Worm (Caenorhabditis elegans) whole organism, L2 larva: ENCODE measurements around the gene ttr-24.
A peak's percentile ranks its signal among the peaks of the same experiment; 100 is the strongest.

Experiments
- C34F6.9 ChIP-seq: fragments of 150-350 bp; optimal IDR thresholded peaks from 2 replicates; lab custom pipeline; 2014; ENCODE audit warnings: missing biosample characterization, missing genetic modification characterization
- F13H6.1 ChIP-seq: sonication (generic microtip); optimal IDR thresholded peaks from 2 replicates; lab custom pipeline; 2016; ENCODE audit warnings: missing genetic modification characterization, missing compliant biosample characterization
- R02D3.7 ChIP-seq: fragments of 150-350 bp; optimal IDR thresholded peaks from 2 replicates; lab custom pipeline; 2014; ENCODE audit warnings: missing biosample characterization, missing genetic modification characterization
- ZK546.5 ChIP-seq: sonication (generic microtip); optimal IDR thresholded peaks from 2 replicates; lab custom pipeline; 2017; ENCODE audit warnings: missing biosample characterization, missing genetic modification characterization
- aly-2 ChIP-seq: fragments of 150-350 bp; optimal IDR thresholded peaks from 2 replicates; lab custom pipeline; 2014; ENCODE audit warnings: missing biosample characterization, missing genetic modification characterization
- ama-1 ChIP-seq: fragments of 150-350 bp; optimal IDR thresholded peaks from 2 replicates; lab custom pipeline; 2018; ENCODE audit warnings: inconsistent platforms
- ceh-82 ChIP-seq: fragments of 150-350 bp; optimal IDR thresholded peaks from 2 replicates; lab custom pipeline; 2014; ENCODE audit warnings: missing biosample characterization, missing genetic modification characterization
- crh-2 ChIP-seq: sonication (generic microtip); optimal IDR thresholded peaks from 2 replicates; lab custom pipeline; 2017; ENCODE audit warnings: missing biosample characterization, missing genetic modification characterization
- egl-27 ChIP-seq: sonication (generic microtip); optimal IDR thresholded peaks from 3 replicates; lab custom pipeline; 2017; ENCODE audit warnings: missing biosample characterization, missing genetic modification reagents, missing genetic modification characterization
- fos-1 ChIP-seq: fragments of 150-350 bp; optimal IDR thresholded peaks from 2 replicates; lab custom pipeline; 2014; ENCODE audit warnings: missing biosample characterization, missing genetic modification characterization
- gmeb-1 ChIP-seq: fragments of 150-350 bp; optimal IDR thresholded peaks from 2 replicates; lab custom pipeline; 2014; ENCODE audit warnings: missing biosample characterization, missing genetic modification characterization
- lin-11 ChIP-seq: fragments of 150-350 bp; sonication (generic microtip); optimal IDR thresholded peaks from 2 replicates; lab custom pipeline; 2014; ENCODE audit warnings: missing biosample characterization, missing genetic modification characterization, inconsistent platforms, mixed read lengths
- lin-13 ChIP-seq: fragments of 150-350 bp; optimal IDR thresholded peaks from 2 replicates; lab custom pipeline; 2014; ENCODE audit warnings: missing biosample characterization, missing genetic modification reagents, missing genetic modification characterization
- lin-39 ChIP-seq: fragments of 150-350 bp; optimal IDR thresholded peaks from 2 replicates; lab custom pipeline; 2014; ENCODE audit warnings: missing biosample characterization, missing genetic modification reagents, missing genetic modification characterization
- lsy-2 ChIP-seq, 2 experiments: fragments of 150-350 bp in 1 of 2; sonication (generic microtip) in 1 of 2; optimal IDR thresholded peaks; 2 replicates each; lab custom pipeline; 2014 to 2017; ENCODE audit warnings: missing biosample characterization in 2 of 2, missing genetic modification characterization in 2 of 2
- mab-5 ChIP-seq: fragments of 150-350 bp; optimal IDR thresholded peaks from 2 replicates; lab custom pipeline; 2014; ENCODE audit warnings: missing biosample characterization, missing genetic modification characterization
- nhr-11 ChIP-seq: fragments of 150-350 bp; optimal IDR thresholded peaks from 2 replicates; lab custom pipeline; 2014; ENCODE audit warnings: missing biosample characterization, missing genetic modification characterization
- nhr-12 ChIP-seq: fragments of 150-350 bp; optimal IDR thresholded peaks from 2 replicates; lab custom pipeline; 2014; ENCODE audit warnings: missing biosample characterization, missing genetic modification characterization
- nhr-129 ChIP-seq: fragments of 150-350 bp; optimal IDR thresholded peaks from 2 replicates; lab custom pipeline; 2014; ENCODE audit warnings: missing biosample characterization, missing genetic modification characterization
- nhr-21 ChIP-seq: fragments of 150-350 bp; optimal IDR thresholded peaks from 2 replicates; lab custom pipeline; 2014; ENCODE audit warnings: missing biosample characterization, missing genetic modification characterization
- nhr-237 ChIP-seq: fragments of 150-350 bp; optimal IDR thresholded peaks from 2 replicates; lab custom pipeline; 2014; ENCODE audit warnings: missing biosample characterization, missing genetic modification characterization
- nhr-25 ChIP-seq: fragments of 150-350 bp; sonication (generic microtip); optimal IDR thresholded peaks from 3 replicates; lab custom pipeline; 2014; ENCODE audit warnings: missing biosample characterization, missing genetic modification characterization
- nhr-6 ChIP-seq: fragments of 150-350 bp; optimal IDR thresholded peaks from 2 replicates; lab custom pipeline; 2014; ENCODE audit warnings: missing biosample characterization, missing genetic modification characterization
- nhr-77 ChIP-seq: fragments of 150-350 bp; optimal IDR thresholded peaks from 2 replicates; lab custom pipeline; 2014; ENCODE audit warnings: missing biosample characterization, missing genetic modification characterization
- peb-1 ChIP-seq: fragments of 150-350 bp; optimal IDR thresholded peaks from 2 replicates; lab custom pipeline; 2014; ENCODE audit warnings: missing biosample characterization, missing genetic modification characterization
- sem-4 ChIP-seq: fragments of 150-350 bp; optimal IDR thresholded peaks from 2 replicates; lab custom pipeline; 2014; ENCODE audit warnings: missing biosample characterization, missing genetic modification reagents, missing genetic modification characterization
- sma-3 ChIP-seq: sonication (generic microtip); optimal IDR thresholded peaks from 2 replicates; lab custom pipeline; 2016; ENCODE audit warnings: missing genetic modification reagents, missing genetic modification characterization, missing compliant biosample characterization
- sma-9 ChIP-seq, 2 experiments: fragments of 150-350 bp in 1 of 2; sonication (generic microtip) in 1 of 2; optimal IDR thresholded peaks; 2 replicates each; lab custom pipeline; 2014 to 2016; ENCODE audit warnings: missing genetic modification characterization in 2 of 2, mild to moderate bottlenecking in 1 of 2, missing biosample characterization in 1 of 2, missing compliant biosample characterization in 1 of 2, missing genetic modification reagents in 1 of 2, moderate library complexity in 1 of 2
- snpc-4 ChIP-seq: fragments of 150-350 bp; optimal IDR thresholded peaks from 2 replicates; lab custom pipeline; 2014; ENCODE audit warnings: missing biosample characterization, missing genetic modification characterization
- unc-39 ChIP-seq: fragments of 150-350 bp; optimal IDR thresholded peaks from 2 replicates; lab custom pipeline; 2014; ENCODE audit warnings: missing biosample characterization, missing genetic modification characterization
- unc-55 ChIP-seq: fragments of 150-350 bp; sonication (generic microtip); optimal IDR thresholded peaks from 3 replicates; lab custom pipeline; 2014; ENCODE audit warnings: missing biosample characterization, missing genetic modification reagents, missing genetic modification characterization
- unc-62 ChIP-seq: fragments of 150-350 bp; optimal IDR thresholded peaks from 2 replicates; lab custom pipeline; 2014; ENCODE audit warnings: missing biosample characterization, missing genetic modification reagents, missing genetic modification characterization
- zag-1 ChIP-seq: fragments of 150-350 bp; optimal IDR thresholded peaks from 2 replicates; lab custom pipeline; 2014; ENCODE audit warnings: missing biosample characterization, missing genetic modification characterization
- ztf-1 ChIP-seq: fragments of 200-800 bp; sonication (Bioruptor generic); conservative IDR thresholded peaks from 2 replicates; pipeline ENCODE4 v1.3.6; 2022; ENCODE audit warnings: missing genetic modification characterization, missing compliant biosample characterization
- ztf-11 ChIP-seq: sonication (generic microtip); optimal IDR thresholded peaks from 2 replicates; lab custom pipeline; 2017; ENCODE audit warnings: missing biosample characterization, missing genetic modification characterization
- ztf-4 ChIP-seq: fragments of 150-350 bp; optimal IDR thresholded peaks from 2 replicates; lab custom pipeline; 2014; ENCODE audit warnings: missing biosample characterization, missing genetic modification characterization

The ttr-24 gene

DNA sequence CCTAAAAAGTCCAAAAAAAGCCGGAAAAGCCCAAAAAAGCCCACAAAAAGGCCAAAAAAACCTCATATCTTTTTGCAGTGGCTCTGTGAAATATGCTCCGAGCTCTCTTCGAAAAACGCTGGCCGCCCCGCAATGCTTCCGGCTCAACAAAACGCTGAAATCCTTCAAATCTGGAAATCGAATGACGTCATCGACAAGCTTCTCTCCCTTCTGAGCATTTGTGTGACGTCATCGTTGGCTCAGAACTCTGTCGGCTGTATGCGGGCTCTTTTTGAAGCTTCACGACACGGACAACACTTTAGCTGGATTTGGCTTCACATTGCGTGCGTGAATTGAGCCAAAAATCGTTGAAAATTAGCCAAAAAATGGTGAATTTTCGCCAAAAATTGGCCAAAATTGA is 20.4 kb downstream of the ttr-24 start:
- TF ChIP-seq lin-13 (GFP tag; lab: Kevin White, UChicago): no peak

DNA sequence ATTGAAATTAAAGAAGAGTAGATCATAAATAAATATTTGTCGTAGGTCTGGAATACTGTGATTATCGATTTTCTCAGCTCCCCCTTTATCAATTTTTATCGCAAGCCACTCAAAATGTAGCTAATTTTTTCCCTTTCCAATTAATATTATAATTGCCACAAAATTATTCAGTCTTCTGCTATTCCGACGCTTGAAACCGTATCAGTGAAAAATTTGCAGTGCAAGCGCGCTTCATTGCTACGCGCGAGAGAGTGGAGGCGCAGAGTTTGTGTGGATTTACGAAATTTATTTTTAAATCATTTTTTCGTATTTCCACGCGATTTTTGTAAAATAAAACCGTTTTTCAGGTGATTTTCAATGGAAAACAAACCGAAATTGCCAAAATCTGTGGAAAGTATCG is 22.8 kb downstream of the ttr-24 start, which contains the start of gene ints-5:
Gene ints-5, plus strand, starts transcription at position 348 of the 400 bp plus-strand sequence.
- TF ChIP-seq sma-9 (GFP tag; optimal IDR thresholded peaks at IDR 0.05; lab: Kevin White, UChicago) (no peak), sma-9 (tag; optimal IDR thresholded peaks at IDR 0.05; lab: Kevin White, UChicago) (no peak), nhr-21 (tag; lab: Kevin White, UChicago) (peak; percentile 6), lin-11 (tag; lab: Kevin White, UChicago) (peak; percentile 27), gmeb-1 (tag; lab: Kevin White, UChicago) (peak; percentile 63), nhr-6 (peak; percentile 17), lsy-2 (tag; optimal IDR thresholded peaks at IDR 0.05; lab: Kevin White, UChicago) (peak; percentile 20 to 70), lin-13 (GFP tag; lab: Kevin White, UChicago) (peak; percentile 61), unc-55 (GFP tag; lab: Kevin White, UChicago) (peak; percentile 71), R02D3.7 (tag; lab: Kevin White, UChicago) (peak; percentile 65), egl-27 (tag; lab: Kevin White, UChicago) (no peak), C34F6.9 (tag; lab: Kevin White, UChicago) (peak; percentile 61), nhr-129 (peak; percentile 30), F13H6.1 (tag; lab: Kevin White, UChicago) (peak; percentile 2), ztf-1 (GFP tag; lab: Robert Waterston, UW) (no peak), snpc-4 (peak; percentile 42), nhr-25 (tag; lab: Kevin White, UChicago) (no peak), ama-1 (lab: Kevin White, UChicago) (no peak), sma-3 (GFP tag; lab: Kevin White, UChicago) (peak; percentile 45), unc-39 (tag; lab: Kevin White, UChicago) (no peak)

DNA sequence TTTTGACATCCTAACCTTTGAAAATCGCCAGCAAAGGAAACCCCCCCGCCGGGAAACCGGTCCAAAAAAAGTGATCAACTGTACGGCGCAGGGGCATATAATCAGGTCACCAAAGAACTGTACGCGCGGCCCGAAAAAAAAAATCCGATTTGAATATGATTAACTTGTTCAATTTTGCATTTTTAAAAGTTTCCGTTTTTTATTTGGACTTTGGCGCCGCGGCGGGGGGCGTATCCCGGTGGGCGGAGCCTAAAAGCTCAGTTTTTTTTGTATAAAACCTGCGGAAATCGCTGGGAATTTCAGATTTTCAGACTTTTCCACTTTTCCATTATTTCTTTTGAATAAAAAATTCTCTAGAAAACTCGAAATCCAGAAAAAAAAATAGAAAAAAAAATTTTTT is 32.0 kb downstream of the ttr-24 start, which contains the start of gene hmit-1.2:
Gene hmit-1.2, plus strand, starts transcription at position 301 of the 400 bp plus-strand sequence.
- TF ChIP-seq snpc-4 (no peak), ceh-82 (no peak)

DNA sequence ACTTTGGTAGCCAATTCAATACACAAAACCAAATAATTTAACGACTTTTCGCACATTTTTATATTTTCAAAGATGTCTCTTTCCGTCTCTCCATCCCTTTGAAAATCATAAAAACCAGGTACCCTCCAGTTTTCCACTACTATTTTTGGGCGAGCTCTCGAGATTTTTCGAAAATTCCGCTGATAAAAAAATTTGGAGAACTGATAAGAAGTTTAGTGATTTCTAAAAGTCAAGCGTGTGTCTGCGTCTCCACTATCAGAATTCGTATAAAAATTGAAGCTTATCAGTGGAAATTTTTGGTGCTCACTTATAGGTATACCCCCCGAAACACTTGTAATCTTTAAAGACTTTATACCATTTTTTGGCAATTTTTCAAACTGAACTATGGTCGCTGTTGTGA is 39.9 kb downstream of the ttr-24 start, which contains the start of gene hmit-1.1:
Gene hmit-1.1, plus strand, starts transcription at position 294 of the 400 bp plus-strand sequence.
- TF ChIP-seq fos-1: peak; percentile 52
- no peak for TF ChIP-seq ztf-11 (tag; lab: Kevin White, UChicago)

DNA sequence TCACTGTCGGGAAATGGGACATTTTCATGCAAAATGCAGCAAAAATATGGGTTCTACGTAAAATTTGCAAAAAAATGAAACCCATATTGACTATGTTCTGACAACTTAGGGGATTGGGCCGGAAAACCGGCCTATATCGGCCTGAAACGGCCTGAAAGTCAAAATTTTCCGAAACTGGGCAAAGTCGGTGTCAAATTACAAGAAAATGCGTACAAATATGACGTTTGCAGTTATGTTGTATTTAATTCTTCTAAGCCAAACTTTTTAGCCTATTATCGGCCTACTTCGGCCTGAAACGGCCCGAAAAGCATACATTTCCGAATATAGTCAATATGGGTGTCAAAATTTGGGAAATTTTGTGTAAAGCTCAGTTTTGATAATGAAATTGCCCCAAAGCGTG is 44.6 kb downstream of the ttr-24 start:
- TF ChIP-seq sma-9 (GFP tag; optimal IDR thresholded peaks at IDR 0.05; lab: Kevin White, UChicago): no peak
- no peak for TF ChIP-seq sma-9 (tag; optimal IDR thresholded peaks at IDR 0.05; lab: Kevin White, UChicago)
- TF ChIP-seq lin-39: no peak
- no peak for TF ChIP-seq aly-2 (tag; lab: Kevin White, UChicago)
- TF ChIP-seq nhr-237 (tag; lab: Kevin White, UChicago): no peak
- no peak for TF ChIP-seq crh-2
- TF ChIP-seq ztf-4 (tag; lab: Kevin White, UChicago): no peak
- no peak for TF ChIP-seq C34F6.9 (tag; lab: Kevin White, UChicago)
- no peak for TF ChIP-seq nhr-11 (tag; lab: Kevin White, UChicago)
- TF ChIP-seq unc-62 (GFP tag; lab: Kevin White, UChicago): no peak
- no peak for TF ChIP-seq peb-1
- no peak for TF ChIP-seq zag-1 (tag; lab: Kevin White, UChicago)
- TF ChIP-seq nhr-25 (tag; lab: Kevin White, UChicago): no peak
- no peak for TF ChIP-seq F13H6.1 (tag; lab: Kevin White, UChicago)
- TF ChIP-seq nhr-12 (tag; lab: Kevin White, UChicago): no peak
- TF ChIP-seq unc-39 (tag; lab: Kevin White, UChicago): no peak
- no peak for TF ChIP-seq snpc-4
- TF ChIP-seq gmeb-1 (tag; lab: Kevin White, UChicago): no peak
- TF ChIP-seq ZK546.5: no peak
- TF ChIP-seq ztf-11 (tag; lab: Kevin White, UChicago): no peak

DNA sequence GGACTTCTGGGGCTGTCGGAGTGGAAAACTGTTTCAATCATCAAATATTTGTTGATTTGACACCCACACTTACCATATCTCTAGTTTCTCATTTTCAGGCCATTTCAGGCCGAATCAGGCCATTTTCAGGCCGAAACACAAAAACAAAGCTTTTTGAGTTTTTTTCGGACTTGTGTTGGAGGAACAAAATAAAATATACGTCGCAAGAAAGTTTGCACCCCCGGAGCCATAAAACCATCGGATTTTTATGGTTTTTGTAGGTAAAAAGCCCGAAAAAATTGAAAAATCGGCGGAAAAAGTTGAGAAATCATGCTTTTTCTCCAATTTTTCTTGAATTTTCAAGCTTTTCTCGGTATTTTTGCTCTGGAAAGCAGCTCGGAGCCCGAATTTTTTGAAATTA is 47.9 kb downstream of the ttr-24 start, which contains the start of gene Y51A2D.1:
Gene Y51A2D.1, plus strand, starts transcription at position 301 of the 400 bp plus-strand sequence.
- no peak for TF ChIP-seq ZK546.5
- TF ChIP-seq sem-4 (tag; lab: Kevin White, UChicago): no peak
- TF ChIP-seq nhr-25 (tag; lab: Kevin White, UChicago): no peak
- no peak for TF ChIP-seq mab-5
- no peak for TF ChIP-seq ceh-82
- TF ChIP-seq nhr-77: no peak
- no peak for TF ChIP-seq lin-39
- TF ChIP-seq crh-2: no peak
